Worm (Caenorhabditis elegans): ENCODE data around the gene cept-2.
A peak's percentile ranks its signal among the peaks of the same experiment; 100 is the strongest.
"Not testable (repeated sequence)": the region's sequence is repeated elsewhere in the genome, so short reads cannot be mapped to it uniquely, and the experiment has no call there.

The cept-2 gene

ce11 chrV:14347234-14347826, at the start of gene cept-2 (continued):
- TF ChIP-seq pax-3 (tag; optimal IDR thresholded peaks at IDR 0.05): peak; percentile 99
- TF ChIP-seq mep-1 (tag; optimal IDR thresholded peaks at IDR 0.05): peak; percentile 94
- peak; percentile 91 for TF ChIP-seq blmp-1 (tag; optimal IDR thresholded peaks at IDR 0.05)
- TF ChIP-seq unc-98 (GFP tag; IDR thresholded peaks at IDR 0.05): peak; percentile 44; the same call in 1 of the 2 replicates
- peak; percentile 80 for TF ChIP-seq C04F5.9 (tag; optimal IDR thresholded peaks at IDR 0.05)
- no peak for TF ChIP-seq nhr-28 (tag; optimal IDR thresholded peaks at IDR 0.05)
- peak; percentile 98 for TF ChIP-seq rnt-1 (tag; optimal IDR thresholded peaks at IDR 0.05)
- TF ChIP-seq lin-39 (tag; optimal IDR thresholded peaks at IDR 0.05): peak; percentile 70
- peak; percentile 84 for TF ChIP-seq ceh-88 (GFP tag; IDR thresholded peaks at IDR 0.05)
- peak; percentile 68 for TF ChIP-seq hpl-2 (GFP tag; optimal IDR thresholded peaks at IDR 0.05)
- TF ChIP-seq elt-2 (tag; optimal IDR thresholded peaks at IDR 0.05): peak; percentile 46
- TF ChIP-seq fos-1 (tag; optimal IDR thresholded peaks at IDR 0.05): peak; percentile 71
- TF ChIP-seq Y116A8C.19 (tag; optimal IDR thresholded peaks at IDR 0.05; ENCODE audit: borderline replicate concordance): no peak
- peak in 1 of 2 experiments; percentile 82 for TF ChIP-seq mdl-1 (tag; optimal IDR thresholded peaks at IDR 0.05)
- peak; percentile 95 for TF ChIP-seq skn-1 (tag; optimal IDR thresholded peaks at IDR 0.05)
- no peak for TF ChIP-seq nhr-12 (tag; optimal IDR thresholded peaks at IDR 0.05)
- peak; percentile 97 for TF ChIP-seq nhr-71 (tag; optimal IDR thresholded peaks at IDR 0.05)
- peak; percentile 98 for TF ChIP-seq C16A3.4 (tag; optimal IDR thresholded peaks at IDR 0.05)
- peak in 3 of 6 experiments; percentile 37 to 93 (median 76) for TF ChIP-seq elt-3 (tag; optimal IDR thresholded peaks at IDR 0.05)
- TF ChIP-seq snpc-4 (tag; optimal IDR thresholded peaks at IDR 0.05): peak; percentile 89
- TF ChIP-seq pqm-1 (tag; optimal IDR thresholded peaks at IDR 0.05): no peak
- TF ChIP-seq fkh-8 (tag; optimal IDR thresholded peaks at IDR 0.05): peak; percentile 95
- TF ChIP-seq mab-9 (GFP tag; IDR thresholded peaks at IDR 0.05): peak; percentile 81
- peak; percentile 96 for TF ChIP-seq nhr-85 (tag)
- peak; percentile 31 for TF ChIP-seq efl-3 (GFP tag; optimal IDR thresholded peaks at IDR 0.05)
- TF ChIP-seq hlh-17 (GFP tag; optimal IDR thresholded peaks at IDR 0.05; ENCODE audit: borderline replicate concordance): no peak
- peak; percentile 89 for TF ChIP-seq sox-4 (tag; optimal IDR thresholded peaks at IDR 0.05)
- TF ChIP-seq ceh-63 (GFP tag; optimal IDR thresholded peaks at IDR 0.05): no peak
- TF ChIP-seq lin-35 (GFP tag; optimal IDR thresholded peaks at IDR 0.05): peak; percentile 87 to 88
- TF ChIP-seq zag-1 (tag; optimal IDR thresholded peaks at IDR 0.05): peak; percentile 66
- TF ChIP-seq nhr-47 (tag; optimal IDR thresholded peaks at IDR 0.05): peak; percentile 96
- TF ChIP-seq nhr-77 (tag; optimal IDR thresholded peaks at IDR 0.05): peak; percentile 92
- TF ChIP-seq ama-1 (optimal IDR thresholded peaks at IDR 0.05): peak; percentile 52

DNA sequence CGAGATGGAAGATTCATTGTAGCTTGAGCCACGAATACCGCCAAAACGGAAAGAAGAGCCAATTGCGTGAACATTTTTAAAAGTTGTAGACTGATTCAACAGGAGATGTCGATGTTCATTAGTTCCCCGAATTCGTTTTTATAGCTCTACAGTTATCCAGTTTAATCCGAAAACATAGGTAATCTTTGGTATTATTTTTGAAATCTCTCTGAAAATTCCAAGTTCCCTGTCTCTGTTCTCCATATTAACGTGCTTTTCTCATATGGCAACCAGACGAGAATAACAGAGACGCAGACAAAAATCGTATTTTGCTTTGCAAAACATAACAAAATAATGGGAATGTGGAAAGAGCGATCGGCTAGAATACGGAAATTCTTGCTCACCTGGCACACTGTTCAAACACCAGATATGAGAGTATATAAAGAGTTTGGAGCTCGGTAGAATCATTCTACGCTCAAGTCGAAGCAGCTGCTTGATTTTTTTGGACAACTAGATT, 47.9 kb upstream of the cept-2 start, which contains the start of the genes spig-3 and F14D7.12:
Gene spig-3 (minus strand): TSS at position 101 of the 496 bp plus-strand sequence.
Gene F14D7.12 (plus strand): TSS at position 446 of the 496 bp plus-strand sequence.
- TF ChIP-seq lir-3 (tag; optimal IDR thresholded peaks at IDR 0.05; ENCODE audit: poor library complexity) (no peak), efl-1 (optimal IDR thresholded peaks at IDR 0.05) (no peak), efl-1 (GFP tag; optimal IDR thresholded peaks at IDR 0.05 in 1 of 2) (peak in 1 of 2 experiments; percentile 49), nhr-47 (tag; optimal IDR thresholded peaks at IDR 0.05) (no peak)

- peak; percentile 4 for TF ChIP-seq elt-2 (tag; optimal IDR thresholded peaks at IDR 0.05)
- no peak for TF ChIP-seq mef-2 (tag; optimal IDR thresholded peaks at IDR 0.05)
These were observed 46.5 kb upstream of the cept-2 start, which contains the start of gene F14D7.6 for ce11 chrV:14301076-14301475. TSS of gene F14D7.6 (plus strand) at chrV:14301413.

- not testable (repeated sequence) for TF ChIP-seq blmp-1 (tag; optimal IDR thresholded peaks at IDR 0.05); lin-13 (GFP tag; optimal IDR thresholded peaks at IDR 0.05); ceh-8 (GFP tag; optimal IDR thresholded peaks at IDR 0.05)
These were observed 40.8 kb upstream of the cept-2 start, which contains the start of gene spig-4 for ce11 chrV:14306771-14307170. TSS of gene spig-4 (minus strand) at chrV:14306871.
